Worm (Caenorhabditis elegans) whole organism, L2 larva: ENCODE measurements around the gene gos-28.

ENCODE experiments used
- C34F6.9 ChIP-seq: fragments of 150-350 bp; optimal IDR thresholded peaks from 2 replicates; lab custom pipeline; 2014; ENCODE audit warnings: missing biosample characterization, missing genetic modification characterization
- F13H6.1 ChIP-seq: sonication (generic microtip); optimal IDR thresholded peaks from 2 replicates; lab custom pipeline; 2016; ENCODE audit warnings: missing genetic modification characterization, missing compliant biosample characterization
- R02D3.7 ChIP-seq: fragments of 150-350 bp; optimal IDR thresholded peaks from 2 replicates; lab custom pipeline; 2014; ENCODE audit warnings: missing biosample characterization, missing genetic modification characterization
- Y55F3AM.14 ChIP-seq: fragments of 200-800 bp; sonication (Bioruptor generic); optimal IDR thresholded peaks from 2 replicates; lab custom pipeline; 2018; ENCODE audit warnings: mild to moderate bottlenecking, missing genetic modification characterization, missing compliant biosample characterization
- ZK546.5 ChIP-seq: sonication (generic microtip); optimal IDR thresholded peaks from 2 replicates; lab custom pipeline; 2017; ENCODE audit warnings: missing biosample characterization, missing genetic modification characterization
- ama-1 ChIP-seq: fragments of 150-350 bp; optimal IDR thresholded peaks from 2 replicates; lab custom pipeline; 2018; ENCODE audit warnings: inconsistent platforms
- blmp-1 ChIP-seq: sonication (generic microtip); optimal IDR thresholded peaks from 2 replicates; lab custom pipeline; 2017; ENCODE audit warnings: missing genetic modification characterization, mild to moderate bottlenecking, missing compliant biosample characterization, antibody characterized with exemption, moderate library complexity; ENCODE audit not compliant: insufficient read depth
- ceh-82 ChIP-seq: fragments of 150-350 bp; optimal IDR thresholded peaks from 2 replicates; lab custom pipeline; 2014; ENCODE audit warnings: missing biosample characterization, missing genetic modification characterization
- crh-2 ChIP-seq: sonication (generic microtip); optimal IDR thresholded peaks from 2 replicates; lab custom pipeline; 2017; ENCODE audit warnings: missing biosample characterization, missing genetic modification characterization
- dmd-4 ChIP-seq: sonication (generic microtip); optimal IDR thresholded peaks from 2 replicates; lab custom pipeline; 2017; ENCODE audit warnings: missing biosample characterization, missing genetic modification characterization
- egl-27 ChIP-seq: sonication (generic microtip); optimal IDR thresholded peaks from 3 replicates; lab custom pipeline; 2017; ENCODE audit warnings: missing biosample characterization, missing genetic modification reagents, missing genetic modification characterization
- fos-1 ChIP-seq: fragments of 150-350 bp; optimal IDR thresholded peaks from 2 replicates; lab custom pipeline; 2014; ENCODE audit warnings: missing biosample characterization, missing genetic modification characterization
- gmeb-1 ChIP-seq: fragments of 150-350 bp; optimal IDR thresholded peaks from 2 replicates; lab custom pipeline; 2014; ENCODE audit warnings: missing biosample characterization, missing genetic modification characterization
- lin-11 ChIP-seq: fragments of 150-350 bp; sonication (generic microtip); optimal IDR thresholded peaks from 2 replicates; lab custom pipeline; 2014; ENCODE audit warnings: missing biosample characterization, missing genetic modification characterization, inconsistent platforms, mixed read lengths
- lin-13 ChIP-seq: fragments of 150-350 bp; optimal IDR thresholded peaks from 2 replicates; lab custom pipeline; 2014; ENCODE audit warnings: missing biosample characterization, missing genetic modification reagents, missing genetic modification characterization
- lsy-2 ChIP-seq, 2 experiments: fragments of 150-350 bp in 1 of 2; sonication (generic microtip) in 1 of 2; optimal IDR thresholded peaks; 2 replicates each; lab custom pipeline; 2014 to 2017; ENCODE audit warnings: missing biosample characterization in 2 of 2, missing genetic modification characterization in 2 of 2
- nhr-10 ChIP-seq: sonication (generic microtip); optimal IDR thresholded peaks from 2 replicates; lab custom pipeline; 2017; ENCODE audit warnings: missing biosample characterization, missing genetic modification characterization
- nhr-12 ChIP-seq: fragments of 150-350 bp; optimal IDR thresholded peaks from 2 replicates; lab custom pipeline; 2014; ENCODE audit warnings: missing biosample characterization, missing genetic modification characterization
- nhr-129 ChIP-seq: fragments of 150-350 bp; optimal IDR thresholded peaks from 2 replicates; lab custom pipeline; 2014; ENCODE audit warnings: missing biosample characterization, missing genetic modification characterization
- nhr-21 ChIP-seq: fragments of 150-350 bp; optimal IDR thresholded peaks from 2 replicates; lab custom pipeline; 2014; ENCODE audit warnings: missing biosample characterization, missing genetic modification characterization
- nhr-237 ChIP-seq: fragments of 150-350 bp; optimal IDR thresholded peaks from 2 replicates; lab custom pipeline; 2014; ENCODE audit warnings: missing biosample characterization, missing genetic modification characterization
- nhr-25 ChIP-seq: fragments of 150-350 bp; sonication (generic microtip); optimal IDR thresholded peaks from 3 replicates; lab custom pipeline; 2014; ENCODE audit warnings: missing biosample characterization, missing genetic modification characterization
- nhr-6 ChIP-seq: fragments of 150-350 bp; optimal IDR thresholded peaks from 2 replicates; lab custom pipeline; 2014; ENCODE audit warnings: missing biosample characterization, missing genetic modification characterization
- nhr-77 ChIP-seq: fragments of 150-350 bp; optimal IDR thresholded peaks from 2 replicates; lab custom pipeline; 2014; ENCODE audit warnings: missing biosample characterization, missing genetic modification characterization
- skn-1 ChIP-seq: sonication (generic microtip); optimal IDR thresholded peaks from 2 replicates; lab custom pipeline; 2017; ENCODE audit warnings: missing biosample characterization, missing genetic modification characterization
- sma-3 ChIP-seq: sonication (generic microtip); optimal IDR thresholded peaks from 2 replicates; lab custom pipeline; 2016; ENCODE audit warnings: missing genetic modification reagents, missing genetic modification characterization, missing compliant biosample characterization
- sma-9 ChIP-seq, 2 experiments: fragments of 150-350 bp in 1 of 2; sonication (generic microtip) in 1 of 2; optimal IDR thresholded peaks; 2 replicates each; lab custom pipeline; 2014 to 2016; ENCODE audit warnings: missing genetic modification characterization in 2 of 2, mild to moderate bottlenecking in 1 of 2, missing biosample characterization in 1 of 2, missing compliant biosample characterization in 1 of 2, missing genetic modification reagents in 1 of 2, moderate library complexity in 1 of 2
- snpc-4 ChIP-seq: fragments of 150-350 bp; optimal IDR thresholded peaks from 2 replicates; lab custom pipeline; 2014; ENCODE audit warnings: missing biosample characterization, missing genetic modification characterization
- unc-39 ChIP-seq: fragments of 150-350 bp; optimal IDR thresholded peaks from 2 replicates; lab custom pipeline; 2014; ENCODE audit warnings: missing biosample characterization, missing genetic modification characterization
- ztf-1 ChIP-seq: fragments of 200-800 bp; sonication (Bioruptor generic); conservative IDR thresholded peaks from 2 replicates; pipeline ENCODE4 v1.3.6; 2022; ENCODE audit warnings: missing genetic modification characterization, missing compliant biosample characterization
- ztf-4 ChIP-seq: fragments of 150-350 bp; optimal IDR thresholded peaks from 2 replicates; lab custom pipeline; 2014; ENCODE audit warnings: missing biosample characterization, missing genetic modification characterization

Gene gos-28

DNA sequence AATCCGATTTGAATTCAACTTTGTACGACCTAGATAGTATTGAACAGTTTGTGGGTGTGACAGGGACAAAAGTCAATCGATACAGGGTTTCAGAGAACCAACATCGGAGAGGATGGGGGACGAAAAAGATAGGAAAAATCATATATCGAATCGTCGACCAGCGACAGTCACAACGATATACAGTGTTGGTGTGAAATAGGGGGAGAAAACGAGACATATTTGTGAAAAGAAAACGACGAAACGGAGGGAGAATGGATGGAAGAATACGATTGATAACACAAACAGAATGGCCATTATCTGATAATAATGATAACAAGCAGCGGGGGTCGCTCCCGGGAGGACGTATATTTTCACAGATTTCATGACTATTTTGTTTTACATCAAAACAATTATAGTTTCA lies 26.5 kb upstream of the gos-28 start:
- TF ChIP-seq F13H6.1 (tag; lab: Kevin White, UChicago) (no peak), crh-2 (tag; lab: Kevin White, UChicago) (peak; percentile 24), nhr-10 (tag; lab: Kevin White, UChicago) (no peak), fos-1 (peak; percentile 88), ama-1 (lab: Kevin White, UChicago) (peak; percentile 7), ZK546.5 (tag; lab: Kevin White, UChicago) (no peak), nhr-21 (tag; lab: Kevin White, UChicago) (peak; percentile 30), nhr-129 (tag; lab: Kevin White, UChicago) (peak; percentile 39), skn-1 (no peak), sma-9 (GFP tag; optimal IDR thresholded peaks at IDR 0.05; lab: Kevin White, UChicago) (peak; percentile 9), sma-9 (tag; optimal IDR thresholded peaks at IDR 0.05; lab: Kevin White, UChicago) (no peak), nhr-25 (tag; lab: Kevin White, UChicago) (no peak), Y55F3AM.14 (GFP tag; lab: Kevin White, UChicago) (no peak), egl-27 (tag; lab: Kevin White, UChicago) (no peak), sma-3 (GFP tag; lab: Kevin White, UChicago) (peak; percentile 52), nhr-77 (tag; lab: Kevin White, UChicago) (no peak)

DNA sequence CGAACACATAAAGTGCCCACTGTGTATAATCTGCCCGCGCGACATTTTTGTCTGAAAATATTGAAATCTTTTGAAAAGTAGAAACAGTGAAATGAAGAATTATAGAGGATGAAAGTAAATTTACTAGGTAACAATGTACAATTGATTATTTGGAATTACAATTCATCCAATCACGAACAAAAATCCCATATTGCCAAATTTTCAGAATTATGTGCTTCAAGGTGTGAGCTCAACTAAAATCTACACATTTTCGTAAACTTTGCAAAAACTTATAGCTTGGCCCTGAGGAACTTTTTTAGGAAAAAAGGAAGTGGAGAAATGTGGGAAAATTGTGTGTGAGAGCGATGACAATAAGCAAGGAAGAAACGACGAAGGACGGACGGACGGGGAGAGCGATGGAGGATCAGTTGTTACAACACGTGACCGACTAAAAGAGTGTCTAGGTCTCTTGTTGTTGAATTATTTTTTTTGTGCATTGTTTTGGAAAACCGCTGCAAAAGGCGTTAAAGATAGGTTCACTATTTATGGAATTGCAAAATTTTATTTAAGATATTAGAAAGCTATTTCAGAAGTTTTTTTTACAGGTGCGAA lies 25.8 kb upstream of the gos-28 start, which contains the start of gene mml-1:
Gene mml-1 (minus strand): TSS at position 51 of the 591 bp plus-strand sequence.
- TF ChIP-seq dmd-4 (tag; lab: Kevin White, UChicago) (no peak), unc-39 (tag; lab: Kevin White, UChicago) (no peak), snpc-4 (tag; lab: Kevin White, UChicago) (no peak), lin-13 (peak; percentile 2), nhr-129 (tag; lab: Kevin White, UChicago) (peak; percentile 51), blmp-1 (tag; lab: Kevin White, UChicago) (no peak), ceh-82 (tag; lab: Kevin White, UChicago) (no peak), C34F6.9 (tag; lab: Kevin White, UChicago) (peak; percentile 57), lsy-2 (tag; optimal IDR thresholded peaks at IDR 0.05; lab: Kevin White, UChicago) (peak in 1 of 2 experiments; percentile 31), lin-11 (no peak), nhr-6 (tag; lab: Kevin White, UChicago) (no peak), ama-1 (lab: Kevin White, UChicago) (peak; percentile 85), R02D3.7 (no peak), crh-2 (tag; lab: Kevin White, UChicago) (peak; percentile 23)

DNA sequence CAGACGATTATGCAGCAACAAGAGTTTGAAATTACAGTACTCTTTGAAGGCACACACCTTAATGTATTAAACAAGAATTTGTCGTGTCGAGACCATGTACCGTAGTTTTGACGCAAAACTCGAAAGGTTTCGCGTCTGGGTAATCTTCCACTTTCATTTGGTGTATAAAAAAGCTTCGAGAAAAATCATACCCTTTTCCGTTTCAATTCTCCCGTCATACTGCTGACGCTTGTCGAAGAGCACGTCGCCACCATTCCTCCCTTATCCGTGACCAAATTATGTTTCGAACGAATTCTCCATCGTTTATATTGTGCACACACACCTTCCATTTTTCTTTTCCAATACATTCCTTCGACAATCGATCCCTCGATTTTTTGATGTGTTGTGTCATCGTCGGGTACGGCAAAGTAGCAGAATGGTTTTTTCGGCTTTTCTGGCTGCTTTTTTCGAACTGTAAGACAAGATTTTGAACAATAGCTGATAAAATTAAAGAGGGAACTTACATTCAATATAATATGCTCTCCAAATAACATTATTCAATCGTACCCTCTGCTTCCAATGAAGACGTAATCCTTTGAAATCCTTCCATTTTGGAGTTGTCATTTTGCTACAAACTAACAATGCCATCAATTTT lies 24.9 kb upstream of the gos-28 start:
- TF ChIP-seq gmeb-1 (tag; lab: Kevin White, UChicago) = no peak
- peak; percentile 32 for TF ChIP-seq ama-1 (lab: Kevin White, UChicago)

DNA sequence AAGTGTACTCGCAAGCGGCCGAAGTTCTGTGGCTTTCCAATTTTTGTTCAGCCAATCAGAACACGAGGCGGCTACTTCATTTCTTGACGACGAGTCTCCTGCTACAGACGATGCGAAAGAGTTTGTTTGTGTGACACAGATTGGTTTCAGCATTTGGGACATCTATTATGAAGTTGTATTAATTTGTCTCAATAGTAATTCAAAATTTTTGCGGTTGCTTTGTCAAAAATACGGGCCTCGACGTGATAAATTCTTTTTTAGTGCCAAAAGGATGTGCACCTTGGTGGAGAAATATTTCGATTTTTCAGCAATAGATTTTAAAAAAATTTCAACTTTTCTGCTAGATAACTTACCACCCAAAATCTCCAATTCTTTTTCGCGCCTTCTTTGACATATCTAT lies 21.6 kb upstream of the gos-28 start:
- TF ChIP-seq ZK546.5 (tag; lab: Kevin White, UChicago) (no peak), skn-1 (no peak), nhr-237 (tag; lab: Kevin White, UChicago) (no peak), sma-9 (GFP tag; optimal IDR thresholded peaks at IDR 0.05; lab: Kevin White, UChicago) (no peak), sma-9 (tag; optimal IDR thresholded peaks at IDR 0.05; lab: Kevin White, UChicago) (no peak), dmd-4 (tag; lab: Kevin White, UChicago) (no peak), sma-3 (GFP tag; lab: Kevin White, UChicago) (no peak)

DNA sequence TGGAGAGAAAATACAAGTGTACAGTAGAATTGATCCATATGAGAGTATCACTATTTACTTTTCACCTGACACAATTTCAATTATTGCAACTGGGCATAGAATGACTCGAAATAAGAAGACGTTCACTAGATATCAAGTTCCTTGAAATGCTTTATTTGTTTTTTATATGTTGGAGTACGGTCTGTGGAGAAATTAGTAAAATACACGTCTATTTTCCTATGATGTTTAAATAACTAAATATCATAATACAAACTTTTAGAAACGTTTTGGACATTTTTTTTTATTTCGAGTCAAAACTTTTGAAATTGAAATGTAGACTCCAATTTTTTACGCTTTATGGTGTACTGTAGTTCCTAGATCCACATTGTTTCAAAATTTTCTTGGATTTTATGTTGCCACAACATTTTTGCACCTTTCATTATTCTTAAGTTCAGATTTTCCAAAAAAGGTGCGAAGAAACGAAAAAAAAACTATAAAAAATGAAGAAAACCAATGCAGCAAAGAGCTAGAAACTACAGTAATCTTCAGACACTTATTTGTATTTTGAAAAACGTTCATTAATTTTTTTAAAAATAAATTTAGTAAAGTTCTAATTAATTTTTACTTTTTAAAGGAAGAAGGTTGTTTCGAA lies 20.5 kb upstream of the gos-28 start:
- peak; percentile 14 for TF ChIP-seq ama-1 (lab: Kevin White, UChicago)
- TF ChIP-seq nhr-25 (tag; lab: Kevin White, UChicago) = peak; percentile 71
- no peak for TF ChIP-seq ztf-1 (GFP tag; lab: Robert Waterston, UW)
- TF ChIP-seq lin-13 = peak; percentile 2
- TF ChIP-seq ztf-4 (tag; lab: Kevin White, UChicago) = peak; percentile 42
- TF ChIP-seq nhr-12 (tag; lab: Kevin White, UChicago) = no peak
- no peak for TF ChIP-seq ZK546.5 (tag; lab: Kevin White, UChicago)
- TF ChIP-seq sma-3 (GFP tag; lab: Kevin White, UChicago) = peak; percentile 43
- no peak for TF ChIP-seq lin-11
- TF ChIP-seq snpc-4 (tag; lab: Kevin White, UChicago) = no peak
- peak; percentile 15 for TF ChIP-seq Y55F3AM.14 (GFP tag; lab: Kevin White, UChicago)
- TF ChIP-seq lsy-2 (tag; optimal IDR thresholded peaks at IDR 0.05; lab: Kevin White, UChicago) = peak in 1 of 2 experiments; percentile 53
- TF ChIP-seq blmp-1 (tag; lab: Kevin White, UChicago) = peak; percentile 35
- peak; percentile 10 for TF ChIP-seq nhr-21 (tag; lab: Kevin White, UChicago)
